Fruit fly (Drosophila melanogaster) whole organism, embryonic: ENCODE measurements around the gene pasi2.
A peak's percentile ranks its signal among the peaks of the same experiment; 100 is the strongest.

Source experiments
- Blimp-1 ChIP-seq: fragments of 200-800 bp; sonication (Bioruptor generic); optimal IDR thresholded peaks from 3 replicates; lab custom pipeline; 2018; ENCODE audit warnings: missing biosample characterization, missing genetic modification characterization, mild to moderate bottlenecking, moderate library complexity, missing genetic modification reagents
- CG10209 ChIP-seq: fragments of 200-800 bp; sonication (Bioruptor generic); optimal IDR thresholded peaks from 3 replicates; lab custom pipeline; 2017; ENCODE audit warnings: missing biosample characterization, mild to moderate bottlenecking, missing genetic modification characterization, missing genetic modification reagents
- CG12155 ChIP-seq: fragments of 200-800 bp; sonication (Bioruptor generic); optimal IDR thresholded peaks from 3 replicates; lab custom pipeline; 2016; ENCODE audit warnings: missing biosample characterization, missing genetic modification characterization
- CG12236 ChIP-seq: fragments of 200-800 bp; sonication (Bioruptor generic); optimal IDR thresholded peaks from 2 replicates; lab custom pipeline; 2016; ENCODE audit warnings: missing biosample characterization, missing genetic modification characterization
- CG12391 ChIP-seq: fragments of 200-800 bp; sonication (Bioruptor generic); optimal IDR thresholded peaks from 3 replicates; lab custom pipeline; 2018; ENCODE audit warnings: missing biosample characterization, mild to moderate bottlenecking, missing genetic modification characterization, moderate library complexity
- CG13123 ChIP-seq: fragments of 200-800 bp; sonication (Bioruptor generic); optimal IDR thresholded peaks from 2 replicates; lab custom pipeline; 2016; ENCODE audit warnings: missing biosample characterization, missing genetic modification characterization
- CG1603 ChIP-seq: fragments of 200-800 bp; sonication (Bioruptor generic); optimal IDR thresholded peaks from 2 replicates; lab custom pipeline; 2019; ENCODE audit warnings: missing biosample characterization, mild to moderate bottlenecking, missing genetic modification characterization, moderate library complexity
- CG17186 ChIP-seq: fragments of 200-800 bp; sonication (Bioruptor generic); optimal IDR thresholded peaks from 3 replicates; lab custom pipeline; 2017; ENCODE audit warnings: missing biosample characterization, missing genetic modification reagents, missing genetic modification characterization
- CG17361 ChIP-seq: fragments of 200-800 bp; sonication (Bioruptor generic); IDR thresholded peaks from 3 replicates; pipeline ENCODE4 v1.3.6; 2022; ENCODE audit warnings: missing biosample characterization, missing genetic modification characterization
- CG17829 ChIP-seq: fragments of 200-800 bp; optimal IDR thresholded peaks from 2 replicates; lab custom pipeline; 2019; ENCODE audit warnings: missing biosample characterization, mild to moderate bottlenecking, missing genetic modification characterization, moderate library complexity
- CG18011 ChIP-seq: fragments of 200-800 bp; sonication (Bioruptor generic); optimal IDR thresholded peaks from 2 replicates; lab custom pipeline; 2017; ENCODE audit warnings: missing biosample characterization, missing genetic modification characterization, mild to moderate bottlenecking, moderate library complexity, missing genotype
- CG1832 ChIP-seq: fragments of 200-800 bp; sonication (Bioruptor generic); optimal IDR thresholded peaks from 2 replicates; lab custom pipeline; 2017; ENCODE audit warnings: missing biosample characterization, mild to moderate bottlenecking, missing genetic modification characterization, inconsistent platforms
- CG3163 ChIP-seq: fragments of 200-800 bp; sonication (Bioruptor generic); optimal IDR thresholded peaks from 3 replicates; lab custom pipeline; 2016; ENCODE audit warnings: missing biosample characterization, missing genetic modification characterization
- CG34422 ChIP-seq: fragments of 200-800 bp; sonication (Bioruptor generic); IDR thresholded peaks from 3 replicates; pipeline ENCODE4 v1.3.6; 2022; ENCODE audit warnings: missing biosample characterization, missing genetic modification characterization
- CG6689 ChIP-seq: fragments of 200-800 bp; sonication (Bioruptor generic); IDR thresholded peaks from 2 replicates; pipeline ENCODE4 v1.3.6; 2022; ENCODE audit warnings: missing biosample characterization, missing genetic modification characterization
- CG7839 ChIP-seq: fragments of 200-800 bp; sonication (Bioruptor generic); optimal IDR thresholded peaks from 3 replicates; lab custom pipeline; 2018; ENCODE audit warnings: missing biosample characterization, mild to moderate bottlenecking, missing genetic modification characterization, moderate library complexity
- CG8388 ChIP-seq: fragments of 200-800 bp; sonication (Bioruptor generic); optimal IDR thresholded peaks from 2 replicates; lab custom pipeline; 2019; ENCODE audit warnings: missing biosample characterization, mild to moderate bottlenecking, missing genetic modification characterization, moderate library complexity
- CG9727 ChIP-seq: fragments of 200-800 bp; sonication (Bioruptor generic); optimal IDR thresholded peaks from 3 replicates; lab custom pipeline; 2017; ENCODE audit warnings: missing biosample characterization, mild to moderate bottlenecking, missing genetic modification characterization
- CG9876 ChIP-seq: fragments of 200-800 bp; sonication (Bioruptor generic); optimal IDR thresholded peaks from 2 replicates; lab custom pipeline; 2016; ENCODE audit warnings: missing biosample characterization, missing genetic modification characterization
- Eip74EF ChIP-seq, 2 experiments: fragments of 200-800 bp in 1 of 2; fragments of >200 bp in 1 of 2; sonication (Bioruptor generic) in 1 of 2; optimal IDR thresholded peaks; 2 replicates each; lab custom pipeline; 2017 to 2019; ENCODE audit warnings: missing biosample characterization in 2 of 2, missing genetic modification characterization in 2 of 2, mild to moderate bottlenecking in 1 of 2, moderate library complexity in 1 of 2
- Fer3 ChIP-seq: fragments of 200-800 bp; sonication (Bioruptor generic); optimal IDR thresholded peaks from 2 replicates; lab custom pipeline; 2018; ENCODE audit warnings: missing biosample characterization, mild to moderate bottlenecking, missing genetic modification characterization, moderate library complexity
- HmgD ChIP-seq: fragments of 200-800 bp; sonication (Bioruptor generic); optimal IDR thresholded peaks from 3 replicates; lab custom pipeline; 2016; ENCODE audit warnings: missing biosample characterization, missing genetic modification characterization
- Lim3 ChIP-seq: fragments of 200-800 bp; sonication (Bioruptor generic); IDR thresholded peaks from 2 replicates; pipeline ENCODE4 v1.3.6; 2022; ENCODE audit warnings: missing biosample characterization, missing genetic modification characterization
- Myb ChIP-seq: fragments of 200-800 bp; sonication (Bioruptor generic); optimal IDR thresholded peaks from 2 replicates; lab custom pipeline; 2016; ENCODE audit warnings: missing biosample characterization, missing genetic modification characterization
- NC2α ChIP-seq: fragments of 200-800 bp; sonication (Bioruptor generic); optimal IDR thresholded peaks from 2 replicates; lab custom pipeline; 2016; ENCODE audit warnings: missing biosample characterization, missing genetic modification characterization
- Spps ChIP-seq: fragments of 200-800 bp; sonication (Bioruptor generic); optimal IDR thresholded peaks from 2 replicates; lab custom pipeline; 2018; ENCODE audit warnings: missing biosample characterization, mild to moderate bottlenecking, missing genetic modification characterization
- Sry-β ChIP-seq: fragments of 200-800 bp; sonication (Bioruptor generic); optimal IDR thresholded peaks from 2 replicates; lab custom pipeline; 2018; ENCODE audit warnings: missing biosample characterization, mild to moderate bottlenecking, missing genetic modification characterization, moderate library complexity
- Sry-δ ChIP-seq: fragments of 200-800 bp; sonication (Bioruptor generic); optimal IDR thresholded peaks from 2 replicates; lab custom pipeline; 2016; ENCODE audit warnings: missing biosample characterization, missing genetic modification characterization
- Trl ChIP-seq, 3 experiments: fragments of >200 bp in 2 of 3; fragments of 200-800 bp in 1 of 3; sonication (Bioruptor generic) in 1 of 3; optimal IDR thresholded peaks; 2 replicates in 1 of 3; 3 replicates in 2 of 3; lab custom pipeline; 2016 to 2017; ENCODE audit warnings: missing biosample characterization in 1 of 3, missing genetic modification characterization in 1 of 3
- amos ChIP-seq: fragments of 200-800 bp; sonication (Bioruptor generic); IDR thresholded peaks from 2 replicates; pipeline ENCODE4 v1.3.6; 2022; ENCODE audit warnings: missing biosample characterization, missing genetic modification characterization; ENCODE audit not compliant: partially characterized antibody
- aop ChIP-seq: fragments of 200-800 bp; sonication (Bioruptor generic); IDR thresholded peaks from 2 replicates; pipeline ENCODE4 v1.3.6; 2022; ENCODE audit warnings: missing biosample characterization, missing genetic modification characterization
- bbx ChIP-seq: fragments of 200-800 bp; sonication (Bioruptor generic); IDR thresholded peaks from 2 replicates; pipeline ENCODE4 v1.3.6; 2022; ENCODE audit warnings: missing biosample characterization, missing genetic modification characterization; ENCODE audit not compliant: partially characterized antibody
- bigmax ChIP-seq: fragments of 200-800 bp; sonication (Bioruptor generic); optimal IDR thresholded peaks from 2 replicates; lab custom pipeline; 2018; ENCODE audit warnings: missing biosample characterization, mild to moderate bottlenecking, missing genetic modification characterization
- br ChIP-seq: fragments of >200 bp; optimal IDR thresholded peaks from 2 replicates; lab custom pipeline; 2017
- chif ChIP-seq, 2 experiments: fragments of 200-800 bp; sonication (Bioruptor generic); optimal IDR thresholded peaks; 3 replicates each; lab custom pipeline; 2016; ENCODE audit warnings: missing biosample characterization in 2 of 2, missing genetic modification characterization in 2 of 2
- dimm ChIP-seq: fragments of 200-800 bp; sonication (Bioruptor generic); IDR thresholded peaks from 2 replicates; pipeline ENCODE4 v1.3.6; 2022; ENCODE audit warnings: missing biosample characterization, missing genetic modification characterization
- fd96Cb ChIP-seq: fragments of 200-800 bp; sonication (Bioruptor generic); optimal IDR thresholded peaks from 2 replicates; lab custom pipeline; 2018; ENCODE audit warnings: missing biosample characterization, mild to moderate bottlenecking, missing genetic modification characterization, moderate library complexity
- gsb ChIP-seq: fragments of 200-800 bp; sonication (Bioruptor generic); IDR thresholded peaks from 2 replicates; pipeline ENCODE4 v1.3.6; 2022; ENCODE audit warnings: missing biosample characterization, missing genetic modification characterization
- kay ChIP-seq: fragments of 200-800 bp; sonication (Bioruptor generic); optimal IDR thresholded peaks from 2 replicates; lab custom pipeline; 2016; ENCODE audit warnings: missing biosample characterization, missing genetic modification characterization
- knrl ChIP-seq: fragments of 200-800 bp; sonication (Bioruptor generic); IDR thresholded peaks from 3 replicates; pipeline ENCODE4 v1.3.6; 2022; ENCODE audit warnings: missing biosample characterization, missing genetic modification characterization; ENCODE audit not compliant: partially characterized antibody
- nom ChIP-seq: fragments of 200-800 bp; sonication (Bioruptor generic); optimal IDR thresholded peaks from 2 replicates; lab custom pipeline; 2017; ENCODE audit warnings: missing biosample characterization, missing genetic modification characterization, mild to moderate bottlenecking, moderate library complexity, missing genetic modification reagents
- org-1 ChIP-seq: fragments of 200-800 bp; sonication (Bioruptor generic); optimal IDR thresholded peaks from 2 replicates; lab custom pipeline; 2017; ENCODE audit warnings: missing biosample characterization, missing genetic modification characterization
- peb ChIP-seq: fragments of 200-800 bp; sonication (Bioruptor generic); IDR thresholded peaks from 2 replicates; pipeline ENCODE4 v1.3.6; 2022; ENCODE audit warnings: missing biosample characterization, missing genetic modification characterization
- pnt ChIP-seq: fragments of 200-800 bp; sonication (Bioruptor generic); optimal IDR thresholded peaks from 3 replicates; lab custom pipeline; 2016; ENCODE audit warnings: missing biosample characterization, missing genetic modification characterization
- sens ChIP-seq: fragments of 200-800 bp; sonication (Bioruptor generic); peaks from one replicate; lab custom pipeline; 2016; ENCODE audit warnings: missing biosample characterization, missing genetic modification characterization
- tgo ChIP-seq: fragments of 200-800 bp; sonication (Bioruptor generic); IDR thresholded peaks from 3 replicates; pipeline ENCODE4 v1.3.6; 2022; ENCODE audit warnings: missing biosample characterization, missing genetic modification characterization
- vvl ChIP-seq: fragments of 200-800 bp; sonication (Bioruptor generic); IDR thresholded peaks from 2 replicates; pipeline ENCODE4 v1.3.6; 2022; ENCODE audit warnings: missing biosample characterization, missing genetic modification characterization
- wor ChIP-seq: fragments of 200-800 bp; sonication (Bioruptor generic); IDR thresholded peaks from 2 replicates; pipeline ENCODE4 v1.3.6; 2022; ENCODE audit warnings: missing biosample characterization, missing genetic modification characterization
- yki ChIP-seq: fragments of >200 bp; optimal IDR thresholded peaks from 3 replicates; lab custom pipeline; 2018
- zfh1 ChIP-seq: fragments of 200-800 bp; sonication (Bioruptor generic); IDR thresholded peaks from 3 replicates; pipeline ENCODE4 v1.3.6; 2022; ENCODE audit warnings: missing biosample characterization, missing genetic modification characterization

Gene pasi2

dm6 chr3R:9378644-9379411 is 43.9 kb downstream of the pasi2 start (continued):
- TF ChIP-seq CG12155 (GFP tag; lab: Kevin White, UChicago) (peak; percentile 22), peb (GFP tag; lab: Robert Waterston, UW) (peak; percentile 43), dimm (no peak), pnt (GFP tag; lab: Kevin White, UChicago) (no peak), CG3163 (GFP tag; lab: Kevin White, UChicago) (no peak), Lim3 (GFP tag; lab: Robert Waterston, UW) (no peak), org-1 (GFP tag; lab: Kevin White, UChicago) (no peak), CG1603 (tag; lab: Kevin White, UChicago) (peak; percentile 51), tgo (GFP tag; lab: Robert Waterston, UW) (no peak), Spps (tag; lab: Kevin White, UChicago) (peak; percentile 63), CG9876 (GFP tag; lab: Kevin White, UChicago) (no peak), CG8388 (GFP tag; lab: Kevin White, UChicago) (peak; percentile 61), chif (GFP tag; optimal IDR thresholded peaks at IDR 0.05; lab: Kevin White, UChicago) (no peak), vvl (peak; percentile 58), CG1832 (GFP tag; lab: Kevin White, UChicago) (no peak), CG12391 (tag; lab: Kevin White, UChicago) (peak; percentile 76), Trl (optimal IDR thresholded peaks at IDR 0.05; lab: Kevin White, UChicago) (no peak), Trl (GFP tag; optimal IDR thresholded peaks at IDR 0.05; lab: Kevin White, UChicago) (peak; percentile 1), gsb (no peak), CG10209 (GFP tag; lab: Kevin White, UChicago) (peak; percentile 58), nom (GFP tag; lab: Kevin White, UChicago) (peak; percentile 68), CG18011 (GFP tag; lab: Kevin White, UChicago) (no peak), CG7839 (tag; lab: Kevin White, UChicago) (peak; percentile 71), knrl (GFP tag; lab: Robert Waterston, UW) (no peak), Blimp-1 (GFP tag; lab: Kevin White, UChicago) (peak; percentile 65), CG12236 (no peak), aop (GFP tag; lab: Robert Waterston, UW) (no peak), HmgD (GFP tag; lab: Kevin White, UChicago) (no peak), br (lab: Kevin White, UChicago) (no peak), NC2α (GFP tag; lab: Kevin White, UChicago) (no peak), kay (GFP tag; lab: Kevin White, UChicago) (no peak), Myb (GFP tag; lab: Kevin White, UChicago) (no peak), CG6689 (GFP tag; lab: Robert Waterston, UW) (peak; percentile 61), CG17361 (GFP tag; lab: Robert Waterston, UW) (peak; percentile 80), amos (GFP tag; lab: Robert Waterston, UW) (no peak), sens (GFP tag; lab: Kevin White, UChicago) (peak; percentile 97), Sry-β (no peak), CG17829 (tag; lab: Kevin White, UChicago) (peak; percentile 85), zfh1 (GFP tag; lab: Robert Waterston, UW) (peak; percentile 42; the same call in 1 of the 3 replicates), Eip74EF (GFP tag; optimal IDR thresholded peaks at IDR 0.05; lab: Kevin White, UChicago) (peak in 1 of 2 experiments; percentile 66), Fer3 (tag; lab: Kevin White, UChicago) (no peak), bigmax (GFP tag; lab: Kevin White, UChicago) (no peak), Sry-δ (no peak), bbx (GFP tag; lab: Robert Waterston, UW) (no peak), CG34422 (no peak), CG9727 (peak; percentile 91), CG17186 (GFP tag; lab: Kevin White, UChicago) (no peak), wor (GFP tag; lab: Robert Waterston, UW) (no peak), CG13123 (GFP tag; lab: Kevin White, UChicago) (peak; percentile 37), yki (no peak), fd96Cb (peak; percentile 70)
